Worm (Caenorhabditis elegans) whole organism, L3 larva: Measurements from ENCODE around the gene ceh-13.

Experiments used
- R02D3.7 ChIP-seq: fragments of 150-350 bp; optimal IDR thresholded peaks from 2 replicates; lab custom pipeline; 2014; ENCODE audit warnings: missing biosample characterization, missing genetic modification characterization
- ZK546.5 ChIP-seq: sonication (generic microtip); optimal IDR thresholded peaks from 2 replicates; lab custom pipeline; 2017; ENCODE audit warnings: missing biosample characterization, missing genetic modification characterization
- aly-2 ChIP-seq: fragments of 150-350 bp; optimal IDR thresholded peaks from 2 replicates; lab custom pipeline; 2014; ENCODE audit warnings: missing biosample characterization, missing genetic modification characterization
- ama-1 ChIP-seq: fragments of 150-350 bp; optimal IDR thresholded peaks from 2 replicates; lab custom pipeline; 2018
- ceh-16 ChIP-seq: sonication (generic microtip); optimal IDR thresholded peaks from 2 replicates; lab custom pipeline; 2017; ENCODE audit warnings: missing biosample characterization, missing genetic modification characterization
- ceh-28 ChIP-seq: fragments of 150-350 bp; optimal IDR thresholded peaks from 2 replicates; lab custom pipeline; 2014; ENCODE audit warnings: missing biosample characterization, missing genetic modification reagents, missing genetic modification characterization
- ceh-82 ChIP-seq: fragments of 150-350 bp; optimal IDR thresholded peaks from 2 replicates; lab custom pipeline; 2014; ENCODE audit warnings: missing biosample characterization, missing genetic modification characterization
- ceh-9 ChIP-seq: sonication (generic microtip); optimal IDR thresholded peaks from 2 replicates; lab custom pipeline; 2018; ENCODE audit warnings: missing biosample characterization, missing genetic modification characterization
- daf-12 ChIP-seq: fragments of 150-350 bp; optimal IDR thresholded peaks from 2 replicates; lab custom pipeline; 2014; ENCODE audit warnings: missing biosample characterization, missing genetic modification reagents, missing genetic modification characterization
- egl-27 ChIP-seq: sonication (generic microtip); optimal IDR thresholded peaks from 4 replicates; lab custom pipeline; 2017; ENCODE audit warnings: missing biosample characterization, missing genetic modification reagents, missing genetic modification characterization
- egl-5 ChIP-seq: fragments of 150-350 bp; optimal IDR thresholded peaks from 2 replicates; lab custom pipeline; 2017; ENCODE audit warnings: missing biosample characterization, missing genetic modification reagents, missing genetic modification characterization, inconsistent platforms
- elt-1 ChIP-seq: fragments of 150-350 bp; optimal IDR thresholded peaks from 2 replicates; lab custom pipeline; 2014; ENCODE audit warnings: missing biosample characterization, missing genetic modification characterization
- elt-2 ChIP-seq: sonication (generic microtip); optimal IDR thresholded peaks from 2 replicates; lab custom pipeline; 2016; ENCODE audit warnings: missing genetic modification reagents, mild to moderate bottlenecking, missing genetic modification characterization, missing compliant biosample characterization
- elt-3 ChIP-seq, 3 experiments: fragments of 150-350 bp in 1 of 3; sonication (generic microtip) in 2 of 3; optimal IDR thresholded peaks; 2 replicates in 2 of 3; 4 replicates in 1 of 3; lab custom pipeline; 2014 to 2017; ENCODE audit warnings: missing biosample characterization in 3 of 3, missing genetic modification characterization in 3 of 3
- eor-1 ChIP-seq, 2 experiments: fragments of 150-350 bp; optimal IDR thresholded peaks; 2 replicates each; lab custom pipeline; 2014 to 2018; ENCODE audit warnings: missing biosample characterization in 2 of 2, missing genetic modification characterization in 2 of 2
- fkh-10 ChIP-seq: sonication (generic microtip); optimal IDR thresholded peaks from 2 replicates; lab custom pipeline; 2017; ENCODE audit warnings: missing biosample characterization, missing genetic modification reagents, missing genetic modification characterization
- fkh-2 ChIP-seq: fragments of 150-350 bp; optimal IDR thresholded peaks from 2 replicates; lab custom pipeline; 2014; ENCODE audit warnings: missing biosample characterization, missing genetic modification reagents, missing genetic modification characterization
- fos-1 ChIP-seq: fragments of 150-350 bp; optimal IDR thresholded peaks from 2 replicates; lab custom pipeline; 2014; ENCODE audit warnings: missing biosample characterization, missing genetic modification characterization
- hmg-11 ChIP-seq: sonication (generic microtip); optimal IDR thresholded peaks from 2 replicates; lab custom pipeline; 2016; ENCODE audit warnings: missing genetic modification characterization, missing compliant biosample characterization
- jun-1 ChIP-seq: fragments of 150-350 bp; optimal IDR thresholded peaks from 2 replicates; lab custom pipeline; 2014; ENCODE audit warnings: missing biosample characterization, missing genetic modification reagents, missing genetic modification characterization
- lin-15B ChIP-seq: fragments of 150-350 bp; optimal IDR thresholded peaks from 2 replicates; lab custom pipeline; 2014; ENCODE audit warnings: missing biosample characterization, missing genetic modification characterization
- lin-39 ChIP-seq: fragments of 150-350 bp; optimal IDR thresholded peaks from 2 replicates; lab custom pipeline; 2018; ENCODE audit warnings: missing biosample characterization, missing genetic modification reagents, missing genetic modification characterization
- lsy-12 ChIP-seq: sonication (generic microtip); optimal IDR thresholded peaks from 2 replicates; lab custom pipeline; 2016; ENCODE audit warnings: mild to moderate bottlenecking, missing genetic modification characterization, missing compliant biosample characterization
- mdl-1 ChIP-seq: fragments of 150-350 bp; optimal IDR thresholded peaks from 2 replicates; lab custom pipeline; 2014; ENCODE audit warnings: missing biosample characterization, missing genetic modification characterization
- mml-1 ChIP-seq: fragments of 150-350 bp; sonication (generic microtip); optimal IDR thresholded peaks from 3 replicates; lab custom pipeline; 2014; ENCODE audit warnings: missing biosample characterization, missing genetic modification characterization
- nfya-1 ChIP-seq: sonication (generic microtip); optimal IDR thresholded peaks from 2 replicates; lab custom pipeline; 2017; ENCODE audit warnings: missing genetic modification characterization, mild to moderate bottlenecking, missing compliant biosample characterization, antibody characterized with exemption, moderate library complexity; ENCODE audit not compliant: insufficient read depth
- nhr-11 ChIP-seq: fragments of 150-350 bp; optimal IDR thresholded peaks from 2 replicates; lab custom pipeline; 2014; ENCODE audit warnings: missing biosample characterization, missing genetic modification characterization
- nhr-12 ChIP-seq: fragments of 150-350 bp; optimal IDR thresholded peaks from 2 replicates; lab custom pipeline; 2014; ENCODE audit warnings: missing biosample characterization, missing genetic modification characterization
- nhr-23 ChIP-seq: fragments of 150-350 bp; optimal IDR thresholded peaks from 2 replicates; lab custom pipeline; 2014; ENCODE audit warnings: missing biosample characterization, missing genetic modification reagents, missing genetic modification characterization
- nhr-237 ChIP-seq: fragments of 150-350 bp; optimal IDR thresholded peaks from 2 replicates; lab custom pipeline; 2014; ENCODE audit warnings: missing biosample characterization, missing genetic modification characterization
- nhr-25 ChIP-seq: sonication (generic microtip); optimal IDR thresholded peaks from 2 replicates; lab custom pipeline; 2017; ENCODE audit warnings: missing biosample characterization, missing genetic modification characterization
- nhr-28 ChIP-seq: fragments of 150-350 bp; optimal IDR thresholded peaks from 2 replicates; lab custom pipeline; 2014; ENCODE audit warnings: missing biosample characterization, missing genetic modification characterization
- nhr-43 ChIP-seq: sonication (generic microtip); optimal IDR thresholded peaks from 2 replicates; lab custom pipeline; 2016; ENCODE audit warnings: mild to moderate bottlenecking, missing genetic modification characterization, missing compliant biosample characterization; ENCODE audit not compliant: poor library complexity, severe bottlenecking
- nhr-67 ChIP-seq: fragments of 150-350 bp; optimal IDR thresholded peaks from 2 replicates; lab custom pipeline; 2014; ENCODE audit warnings: missing biosample characterization, missing genetic modification characterization
- nhr-76 ChIP-seq: fragments of 150-350 bp; sonication (generic microtip); optimal IDR thresholded peaks from 5 replicates; lab custom pipeline; 2014; ENCODE audit warnings: missing biosample characterization, missing genetic modification characterization
- nhr-77 ChIP-seq: fragments of 150-350 bp; optimal IDR thresholded peaks from 2 replicates; lab custom pipeline; 2014; ENCODE audit warnings: missing biosample characterization, missing genetic modification characterization
- pha-4 ChIP-seq: fragments of 150-350 bp; optimal IDR thresholded peaks from 2 replicates; lab custom pipeline; 2014; ENCODE audit warnings: missing biosample characterization, missing genetic modification reagents, missing genetic modification characterization
- pqm-1 ChIP-seq: fragments of 150-350 bp; optimal IDR thresholded peaks from 2 replicates; lab custom pipeline; 2017; ENCODE audit warnings: missing biosample characterization, missing genetic modification characterization, inconsistent platforms
- sea-2 ChIP-seq: fragments of 150-350 bp; sonication (generic microtip); optimal IDR thresholded peaks from 4 replicates; lab custom pipeline; 2014; ENCODE audit warnings: missing biosample characterization, missing genetic modification reagents, missing genetic modification characterization
- skn-1 ChIP-seq: fragments of 150-350 bp; optimal IDR thresholded peaks from 2 replicates; lab custom pipeline; 2014; ENCODE audit warnings: missing biosample characterization, missing genetic modification characterization
- snpc-4 ChIP-seq: fragments of 150-350 bp; optimal IDR thresholded peaks from 2 replicates; lab custom pipeline; 2014; ENCODE audit warnings: missing biosample characterization, missing genetic modification characterization
- tbx-2 ChIP-seq: sonication (generic microtip); optimal IDR thresholded peaks from 2 replicates; lab custom pipeline; 2016; ENCODE audit warnings: mild to moderate bottlenecking, missing genetic modification characterization, missing compliant biosample characterization
- unc-39 ChIP-seq: sonication (generic microtip); optimal IDR thresholded peaks from 4 replicates; lab custom pipeline; 2017; ENCODE audit warnings: missing biosample characterization, missing genetic modification characterization
- unc-62 ChIP-seq: fragments of 150-350 bp; sonication (generic microtip); optimal IDR thresholded peaks from 4 replicates; lab custom pipeline; 2014; ENCODE audit warnings: missing biosample characterization, missing genetic modification reagents, missing genetic modification characterization
- zag-1 ChIP-seq: fragments of 150-350 bp; optimal IDR thresholded peaks from 2 replicates; lab custom pipeline; 2014; ENCODE audit warnings: missing biosample characterization, missing genetic modification characterization
- ztf-11 ChIP-seq: fragments of 150-350 bp; optimal IDR thresholded peaks from 2 replicates; lab custom pipeline; 2014; ENCODE audit warnings: missing biosample characterization, missing genetic modification characterization
- ztf-4 ChIP-seq: fragments of 150-350 bp; optimal IDR thresholded peaks from 2 replicates; lab custom pipeline; 2014; ENCODE audit warnings: missing biosample characterization, missing genetic modification characterization

ceh-13 gene

DNA sequence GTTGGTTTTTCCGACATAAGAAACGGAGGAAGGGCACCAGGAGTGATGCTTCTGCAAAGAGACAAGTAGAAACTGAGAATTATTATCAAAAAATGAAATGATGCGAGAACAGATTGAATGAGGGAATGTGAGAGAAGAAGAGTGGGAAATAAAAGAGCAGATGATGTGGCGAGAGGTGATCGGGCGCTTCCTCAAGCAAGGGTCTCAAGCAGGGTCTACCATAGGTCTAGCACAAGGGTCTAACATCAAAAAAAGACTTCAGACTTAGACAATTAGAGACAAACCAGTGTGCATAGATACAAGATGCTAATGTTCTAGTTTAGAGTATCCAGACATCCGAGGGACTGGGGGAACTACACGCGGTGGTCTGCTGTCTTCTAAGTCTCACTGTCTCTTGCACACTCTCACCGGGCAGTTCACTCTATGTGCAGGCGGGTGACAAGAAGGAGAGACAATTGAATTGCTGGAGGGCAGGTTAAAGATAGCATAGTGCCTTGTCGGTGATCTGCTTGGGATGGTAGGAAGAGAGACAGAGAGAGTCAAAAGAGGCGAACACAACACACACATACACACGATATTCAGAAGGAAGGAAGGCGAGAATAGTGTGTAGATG, 14.7 kb downstream of the ceh-13 start, which contains the start of gene R13A5.7 (continued):
- TF ChIP-seq nhr-237 (tag; lab: Kevin White, UChicago) (no peak), ZK546.5 (tag; lab: Kevin White, UChicago) (no peak), elt-2 (tag; lab: Kevin White, UChicago) (peak; percentile 77), nhr-67 (tag; lab: Kevin White, UChicago) (no peak), daf-12 (tag; lab: Kevin White, UChicago) (no peak), zag-1 (no peak), R02D3.7 (peak; percentile 39), elt-3 (tag; optimal IDR thresholded peaks at IDR 0.05; lab: Kevin White, UChicago) (no peak), fkh-10 (no peak), lin-39 (peak; percentile 50)

DNA sequence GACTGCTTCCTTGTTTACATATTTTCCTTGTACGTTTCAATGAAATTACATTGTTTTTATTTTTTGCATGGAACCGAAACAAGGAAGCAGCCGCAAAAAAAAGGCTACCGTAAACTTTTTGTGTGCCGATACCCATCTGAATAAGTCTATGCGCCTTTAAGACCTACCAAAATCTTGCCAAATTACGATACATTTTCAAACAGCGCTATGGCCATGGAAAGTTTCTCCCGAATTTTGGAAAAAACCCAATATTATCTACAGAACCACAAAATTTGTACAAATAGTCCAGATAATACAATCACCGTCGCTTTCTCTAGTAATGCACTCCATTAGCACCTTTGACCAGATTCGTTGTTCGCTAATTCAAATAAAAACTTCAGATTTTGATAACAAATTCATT, 16.3 kb downstream of the ceh-13 start:
- TF ChIP-seq snpc-4 (tag; lab: Kevin White, UChicago) = no peak
- TF ChIP-seq lsy-12 (tag; lab: Kevin White, UChicago) = no peak
- TF ChIP-seq nhr-77 (tag; lab: Kevin White, UChicago) = peak; percentile 7

DNA sequence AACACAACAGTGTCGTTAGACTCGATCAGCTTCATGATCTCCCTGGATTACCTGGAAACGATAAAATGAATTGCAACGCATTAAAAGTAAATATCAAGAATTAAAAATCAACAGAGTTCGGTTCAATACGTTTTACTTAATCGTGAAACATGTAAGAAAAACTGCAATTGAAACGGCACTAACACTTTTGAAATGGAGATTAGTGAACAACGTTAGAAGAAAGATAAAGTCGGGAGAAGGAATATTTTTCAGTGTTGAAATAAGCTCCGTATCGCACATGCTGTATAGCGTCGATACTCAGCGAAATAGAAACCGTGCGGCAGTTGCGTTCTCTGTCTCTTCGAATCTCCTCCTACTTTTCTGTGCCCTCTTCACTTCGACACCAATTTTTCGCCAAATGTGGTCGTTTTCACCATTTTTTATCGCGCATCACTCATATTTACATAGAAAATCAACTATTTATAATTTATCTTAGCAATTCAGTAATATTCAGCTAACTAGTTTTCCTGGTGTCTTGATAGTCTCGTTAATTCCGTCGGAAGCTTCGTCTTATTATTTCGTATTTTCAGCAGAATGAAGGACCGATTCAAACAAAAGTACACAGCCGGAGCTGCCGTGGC, 17.4 kb downstream of the ceh-13 start, which contains the start of the genes rpl-9 and lpd-7:
TSS of gene rpl-9 (minus strand) at position 51 of the 620 bp plus-strand sequence.
TSS of gene lpd-7 (plus strand) at position 570 of the 620 bp plus-strand sequence.
- TF ChIP-seq pqm-1 (tag; lab: Kevin White, UChicago) = peak; percentile 61
- peak; percentile 40 for TF ChIP-seq nhr-11 (tag; lab: Kevin White, UChicago)
- no peak for TF ChIP-seq mdl-1
- TF ChIP-seq ZK546.5 (tag; lab: Kevin White, UChicago) = no peak
- no peak for TF ChIP-seq fkh-2
- TF ChIP-seq pha-4 (tag; lab: Kevin White, UChicago) = peak; percentile 91
- peak; percentile 50 for TF ChIP-seq skn-1 (tag; lab: Kevin White, UChicago)
- no peak for TF ChIP-seq ceh-9 (tag; lab: Kevin White, UChicago)
- TF ChIP-seq fkh-10 = peak; percentile 11
- peak; percentile 62 for TF ChIP-seq lsy-12 (tag; lab: Kevin White, UChicago)
- peak; percentile 38 for TF ChIP-seq elt-1 (tag; lab: Kevin White, UChicago)
- no peak for TF ChIP-seq jun-1 (tag; lab: Kevin White, UChicago)
- peak; percentile 84 for TF ChIP-seq lin-15B (tag; lab: Kevin White, UChicago)
- no peak for TF ChIP-seq tbx-2 (tag; lab: Kevin White, UChicago)
- no peak for TF ChIP-seq unc-39 (tag; lab: Kevin White, UChicago)
- TF ChIP-seq nhr-12 = no peak
- no peak for TF ChIP-seq zag-1
- TF ChIP-seq mml-1 (tag; lab: Kevin White, UChicago) = no peak
- TF ChIP-seq ceh-28 (tag; lab: Kevin White, UChicago) = peak; percentile 32
- no peak for TF ChIP-seq ztf-4
- TF ChIP-seq ceh-16 (tag; lab: Kevin White, UChicago) = no peak
- TF ChIP-seq nhr-23 (tag; lab: Kevin White, UChicago) = peak; percentile 91
- no peak for TF ChIP-seq sea-2 (GFP tag; lab: Kevin White, UChicago)
- TF ChIP-seq nhr-76 (tag; lab: Kevin White, UChicago) = no peak
- TF ChIP-seq daf-12 (tag; lab: Kevin White, UChicago) = no peak
- TF ChIP-seq snpc-4 (tag; lab: Kevin White, UChicago) = peak; percentile 55
- peak; percentile 94 for TF ChIP-seq lin-39
- TF ChIP-seq elt-3 (tag; optimal IDR thresholded peaks at IDR 0.05; lab: Kevin White, UChicago) = no peak
- TF ChIP-seq elt-2 (tag; lab: Kevin White, UChicago) = peak; percentile 53
- peak; percentile 57 for TF ChIP-seq ama-1 (lab: Kevin White, UChicago)
- no peak for TF ChIP-seq eor-1 (tag; optimal IDR thresholded peaks at IDR 0.05; lab: Kevin White, UChicago)
- TF ChIP-seq nhr-43 (tag; lab: Kevin White, UChicago) = peak; percentile 71
- no peak for TF ChIP-seq nhr-77 (tag; lab: Kevin White, UChicago)
- peak; percentile 78 for TF ChIP-seq hmg-11 (tag; lab: Kevin White, UChicago)
- peak; percentile 65 for TF ChIP-seq R02D3.7
- TF ChIP-seq egl-27 (tag; lab: Kevin White, UChicago) = no peak
- no peak for TF ChIP-seq nhr-67 (tag; lab: Kevin White, UChicago)
- no peak for TF ChIP-seq aly-2 (tag; lab: Kevin White, UChicago)
- TF ChIP-seq fos-1 (tag; lab: Kevin White, UChicago) = no peak
- no peak for TF ChIP-seq ceh-82 (tag; lab: Kevin White, UChicago)
- peak; percentile 7 for TF ChIP-seq egl-5 (tag; lab: Kevin White, UChicago)
- no peak for TF ChIP-seq unc-62 (GFP tag; lab: Kevin White, UChicago)
- no peak for TF ChIP-seq nhr-237 (tag; lab: Kevin White, UChicago)
- no peak for TF ChIP-seq ztf-11 (tag; lab: Kevin White, UChicago)
- peak; percentile 96 for TF ChIP-seq nhr-25 (tag; lab: Kevin White, UChicago)
- no peak for TF ChIP-seq nhr-28 (tag; lab: Kevin White, UChicago)
- peak; percentile 93 for TF ChIP-seq nfya-1
- TF ChIP-seq, all 47 proteins: peak for 20
